Worm (Caenorhabditis elegans) whole organism, L3 larva: Measurements from ENCODE around the gene K01F9.2.

Experiments
- R02D3.7 ChIP-seq: fragments of 150-350 bp; optimal IDR thresholded peaks from 2 replicates; lab custom pipeline; 2014; ENCODE audit warnings: missing biosample characterization, missing genetic modification characterization
- ZK546.5 ChIP-seq: sonication (generic microtip); optimal IDR thresholded peaks from 2 replicates; lab custom pipeline; 2017; ENCODE audit warnings: missing biosample characterization, missing genetic modification characterization
- aly-2 ChIP-seq: fragments of 150-350 bp; optimal IDR thresholded peaks from 2 replicates; lab custom pipeline; 2014; ENCODE audit warnings: missing biosample characterization, missing genetic modification characterization
- ama-1 ChIP-seq: fragments of 150-350 bp; optimal IDR thresholded peaks from 2 replicates; lab custom pipeline; 2018
- ceh-16 ChIP-seq: sonication (generic microtip); optimal IDR thresholded peaks from 2 replicates; lab custom pipeline; 2017; ENCODE audit warnings: missing biosample characterization, missing genetic modification characterization
- ceh-9 ChIP-seq: sonication (generic microtip); optimal IDR thresholded peaks from 2 replicates; lab custom pipeline; 2018; ENCODE audit warnings: missing biosample characterization, missing genetic modification characterization
- egl-27 ChIP-seq: sonication (generic microtip); optimal IDR thresholded peaks from 4 replicates; lab custom pipeline; 2017; ENCODE audit warnings: missing biosample characterization, missing genetic modification reagents, missing genetic modification characterization
- egl-5 ChIP-seq: fragments of 150-350 bp; optimal IDR thresholded peaks from 2 replicates; lab custom pipeline; 2017; ENCODE audit warnings: missing biosample characterization, missing genetic modification reagents, missing genetic modification characterization, inconsistent platforms
- elt-2 ChIP-seq: sonication (generic microtip); optimal IDR thresholded peaks from 2 replicates; lab custom pipeline; 2016; ENCODE audit warnings: missing genetic modification reagents, mild to moderate bottlenecking, missing genetic modification characterization, missing compliant biosample characterization
- elt-3 ChIP-seq, 3 experiments: fragments of 150-350 bp in 1 of 3; sonication (generic microtip) in 2 of 3; optimal IDR thresholded peaks; 2 replicates in 2 of 3; 4 replicates in 1 of 3; lab custom pipeline; 2014 to 2017; ENCODE audit warnings: missing biosample characterization in 3 of 3, missing genetic modification characterization in 3 of 3
- eor-1 ChIP-seq, 2 experiments: fragments of 150-350 bp; optimal IDR thresholded peaks; 2 replicates each; lab custom pipeline; 2014 to 2018; ENCODE audit warnings: missing biosample characterization in 2 of 2, missing genetic modification characterization in 2 of 2
- fkh-10 ChIP-seq: sonication (generic microtip); optimal IDR thresholded peaks from 2 replicates; lab custom pipeline; 2017; ENCODE audit warnings: missing biosample characterization, missing genetic modification reagents, missing genetic modification characterization
- hmg-11 ChIP-seq: sonication (generic microtip); optimal IDR thresholded peaks from 2 replicates; lab custom pipeline; 2016; ENCODE audit warnings: missing genetic modification characterization, missing compliant biosample characterization
- jun-1 ChIP-seq: fragments of 150-350 bp; optimal IDR thresholded peaks from 2 replicates; lab custom pipeline; 2014; ENCODE audit warnings: missing biosample characterization, missing genetic modification reagents, missing genetic modification characterization
- lin-15B ChIP-seq: fragments of 150-350 bp; optimal IDR thresholded peaks from 2 replicates; lab custom pipeline; 2014; ENCODE audit warnings: missing biosample characterization, missing genetic modification characterization
- lsy-12 ChIP-seq: sonication (generic microtip); optimal IDR thresholded peaks from 2 replicates; lab custom pipeline; 2016; ENCODE audit warnings: mild to moderate bottlenecking, missing genetic modification characterization, missing compliant biosample characterization
- mdl-1 ChIP-seq: fragments of 150-350 bp; optimal IDR thresholded peaks from 2 replicates; lab custom pipeline; 2014; ENCODE audit warnings: missing biosample characterization, missing genetic modification characterization
- mml-1 ChIP-seq: fragments of 150-350 bp; sonication (generic microtip); optimal IDR thresholded peaks from 3 replicates; lab custom pipeline; 2014; ENCODE audit warnings: missing biosample characterization, missing genetic modification characterization
- nfya-1 ChIP-seq: sonication (generic microtip); optimal IDR thresholded peaks from 2 replicates; lab custom pipeline; 2017; ENCODE audit warnings: missing genetic modification characterization, mild to moderate bottlenecking, missing compliant biosample characterization, antibody characterized with exemption, moderate library complexity; ENCODE audit not compliant: insufficient read depth
- nhr-11 ChIP-seq: fragments of 150-350 bp; optimal IDR thresholded peaks from 2 replicates; lab custom pipeline; 2014; ENCODE audit warnings: missing biosample characterization, missing genetic modification characterization
- nhr-12 ChIP-seq: fragments of 150-350 bp; optimal IDR thresholded peaks from 2 replicates; lab custom pipeline; 2014; ENCODE audit warnings: missing biosample characterization, missing genetic modification characterization
- nhr-23 ChIP-seq: fragments of 150-350 bp; optimal IDR thresholded peaks from 2 replicates; lab custom pipeline; 2014; ENCODE audit warnings: missing biosample characterization, missing genetic modification reagents, missing genetic modification characterization
- nhr-237 ChIP-seq: fragments of 150-350 bp; optimal IDR thresholded peaks from 2 replicates; lab custom pipeline; 2014; ENCODE audit warnings: missing biosample characterization, missing genetic modification characterization
- nhr-25 ChIP-seq: sonication (generic microtip); optimal IDR thresholded peaks from 2 replicates; lab custom pipeline; 2017; ENCODE audit warnings: missing biosample characterization, missing genetic modification characterization
- nhr-28 ChIP-seq: fragments of 150-350 bp; optimal IDR thresholded peaks from 2 replicates; lab custom pipeline; 2014; ENCODE audit warnings: missing biosample characterization, missing genetic modification characterization
- nhr-43 ChIP-seq: sonication (generic microtip); optimal IDR thresholded peaks from 2 replicates; lab custom pipeline; 2016; ENCODE audit warnings: mild to moderate bottlenecking, missing genetic modification characterization, missing compliant biosample characterization; ENCODE audit not compliant: poor library complexity, severe bottlenecking
- nhr-67 ChIP-seq: fragments of 150-350 bp; optimal IDR thresholded peaks from 2 replicates; lab custom pipeline; 2014; ENCODE audit warnings: missing biosample characterization, missing genetic modification characterization
- nhr-76 ChIP-seq: fragments of 150-350 bp; sonication (generic microtip); optimal IDR thresholded peaks from 5 replicates; lab custom pipeline; 2014; ENCODE audit warnings: missing biosample characterization, missing genetic modification characterization
- nhr-77 ChIP-seq: fragments of 150-350 bp; optimal IDR thresholded peaks from 2 replicates; lab custom pipeline; 2014; ENCODE audit warnings: missing biosample characterization, missing genetic modification characterization
- pha-4 ChIP-seq: fragments of 150-350 bp; optimal IDR thresholded peaks from 2 replicates; lab custom pipeline; 2014; ENCODE audit warnings: missing biosample characterization, missing genetic modification reagents, missing genetic modification characterization
- pqm-1 ChIP-seq: fragments of 150-350 bp; optimal IDR thresholded peaks from 2 replicates; lab custom pipeline; 2017; ENCODE audit warnings: missing biosample characterization, missing genetic modification characterization, inconsistent platforms
- sea-2 ChIP-seq: fragments of 150-350 bp; sonication (generic microtip); optimal IDR thresholded peaks from 4 replicates; lab custom pipeline; 2014; ENCODE audit warnings: missing biosample characterization, missing genetic modification reagents, missing genetic modification characterization
- skn-1 ChIP-seq: fragments of 150-350 bp; optimal IDR thresholded peaks from 2 replicates; lab custom pipeline; 2014; ENCODE audit warnings: missing biosample characterization, missing genetic modification characterization
- snpc-4 ChIP-seq: fragments of 150-350 bp; optimal IDR thresholded peaks from 2 replicates; lab custom pipeline; 2014; ENCODE audit warnings: missing biosample characterization, missing genetic modification characterization
- tbx-2 ChIP-seq: sonication (generic microtip); optimal IDR thresholded peaks from 2 replicates; lab custom pipeline; 2016; ENCODE audit warnings: mild to moderate bottlenecking, missing genetic modification characterization, missing compliant biosample characterization
- unc-39 ChIP-seq: sonication (generic microtip); optimal IDR thresholded peaks from 4 replicates; lab custom pipeline; 2017; ENCODE audit warnings: missing biosample characterization, missing genetic modification characterization
- unc-62 ChIP-seq: fragments of 150-350 bp; sonication (generic microtip); optimal IDR thresholded peaks from 4 replicates; lab custom pipeline; 2014; ENCODE audit warnings: missing biosample characterization, missing genetic modification reagents, missing genetic modification characterization
- zag-1 ChIP-seq: fragments of 150-350 bp; optimal IDR thresholded peaks from 2 replicates; lab custom pipeline; 2014; ENCODE audit warnings: missing biosample characterization, missing genetic modification characterization
- ztf-11 ChIP-seq: fragments of 150-350 bp; optimal IDR thresholded peaks from 2 replicates; lab custom pipeline; 2014; ENCODE audit warnings: missing biosample characterization, missing genetic modification characterization

Gene K01F9.2

ce11 chrIII:8922061-8922460, 45.1 kb upstream of the K01F9.2 start:
- no peak for TF ChIP-seq pha-4 (tag; lab: Kevin White, UChicago)
- no peak for TF ChIP-seq skn-1 (tag; lab: Kevin White, UChicago)
- peak; percentile 87 for TF ChIP-seq ama-1 (lab: Kevin White, UChicago)
- no peak for TF ChIP-seq ztf-11 (tag; lab: Kevin White, UChicago)
- no peak for TF ChIP-seq egl-27 (tag; lab: Kevin White, UChicago)
- TF ChIP-seq nhr-77 (tag; lab: Kevin White, UChicago): no peak
- TF ChIP-seq nhr-23 (tag; lab: Kevin White, UChicago): no peak

ce11 chrIII:8919784-8920183, 42.9 kb upstream of the K01F9.2 start, which contains the start of gene ZK637.15:
TSS of gene ZK637.15 (plus strand) at chrIII:8920084.
- TF ChIP-seq nhr-237: no peak
- no peak for TF ChIP-seq ZK546.5
- no peak for TF ChIP-seq nhr-11 (tag; lab: Kevin White, UChicago)
- no peak for TF ChIP-seq nhr-77 (tag; lab: Kevin White, UChicago)
- TF ChIP-seq elt-3 (tag; optimal IDR thresholded peaks at IDR 0.05; lab: Kevin White, UChicago): no peak
- no peak for TF ChIP-seq lin-15B

ce11 chrIII:8917879-8918381, 41.0 kb upstream of the K01F9.2 start, which contains the start of gene cdc-25.3:
TSS of gene cdc-25.3 (minus strand) at chrIII:8917929.
- TF ChIP-seq nhr-43: no peak
- no peak for TF ChIP-seq egl-5 (tag; lab: Kevin White, UChicago)
- TF ChIP-seq lin-15B: no peak
- no peak for TF ChIP-seq mdl-1 (tag; lab: Kevin White, UChicago)
- TF ChIP-seq fkh-10: no peak
- TF ChIP-seq nfya-1 (tag; lab: Kevin White, UChicago): no peak
- no peak for TF ChIP-seq nhr-12 (tag; lab: Kevin White, UChicago)
- TF ChIP-seq pqm-1 (tag; lab: Kevin White, UChicago): no peak
- no peak for TF ChIP-seq nhr-28 (tag; lab: Kevin White, UChicago)
- TF ChIP-seq nhr-76 (tag; lab: Kevin White, UChicago): no peak
- TF ChIP-seq sea-2 (GFP tag; lab: Kevin White, UChicago): no peak
- TF ChIP-seq jun-1: no peak
- no peak for TF ChIP-seq ceh-16
- no peak for TF ChIP-seq egl-27 (tag; lab: Kevin White, UChicago)
- no peak for TF ChIP-seq ceh-9 (tag; lab: Kevin White, UChicago)
- no peak for TF ChIP-seq mml-1 (tag; lab: Kevin White, UChicago)
- no peak for TF ChIP-seq lsy-12 (tag; lab: Kevin White, UChicago)

- TF ChIP-seq unc-62 (GFP tag; lab: Kevin White, UChicago) (no peak), mml-1 (tag; lab: Kevin White, UChicago) (no peak), jun-1 (no peak), nhr-23 (tag; lab: Kevin White, UChicago) (no peak), nhr-28 (tag; lab: Kevin White, UChicago) (no peak)
These were observed 36.5 kb upstream of the K01F9.2 start, which contains the start of gene trxr-2 for ce11 chrIII:8913469-8913868. TSS of gene trxr-2 (plus strand) at chrIII:8913769.

ce11 chrIII:8911598-8912194, 34.8 kb upstream of the K01F9.2 start, which contains the start of gene tpk-1:
TSS of gene tpk-1 (plus strand) at chrIII:8912144.
- peak; percentile 7 for TF ChIP-seq ama-1 (lab: Kevin White, UChicago)
- no peak for TF ChIP-seq nhr-76 (tag; lab: Kevin White, UChicago)

- TF ChIP-seq elt-2 (no peak), hmg-11 (tag; lab: Kevin White, UChicago) (no peak), nhr-43 (no peak), elt-3 (tag; optimal IDR thresholded peaks at IDR 0.05; lab: Kevin White, UChicago) (no peak), unc-39 (tag; lab: Kevin White, UChicago) (no peak), mml-1 (tag; lab: Kevin White, UChicago) (no peak), nhr-25 (tag; lab: Kevin White, UChicago) (no peak), nhr-67 (no peak), ztf-11 (tag; lab: Kevin White, UChicago) (no peak), snpc-4 (tag; lab: Kevin White, UChicago) (no peak), nfya-1 (tag; lab: Kevin White, UChicago) (no peak), zag-1 (tag; lab: Kevin White, UChicago) (no peak), eor-1 (tag; optimal IDR thresholded peaks at IDR 0.05; lab: Kevin White, UChicago) (no peak), nhr-237 (no peak), egl-5 (tag; lab: Kevin White, UChicago) (no peak), fkh-10 (no peak), R02D3.7 (tag; lab: Kevin White, UChicago) (no peak), tbx-2 (no peak), aly-2 (tag; lab: Kevin White, UChicago) (no peak), ceh-16 (no peak)
- TF ChIP-seq, all 47 proteins: peak for 0
These were observed 33.2 kb upstream of the K01F9.2 start for ce11 chrIII:8910139-8910538.
